Fruit fly (Drosophila melanogaster) whole organism, wandering third instar larva: ENCODE results near the gene CG2681.

Experiments
- Abd-B ChIP-seq: fragments of >200 bp; optimal IDR thresholded peaks from 2 replicates; lab custom pipeline; 2017; ENCODE audit warnings: missing biosample characterization, missing genetic modification characterization
- CG32264 ChIP-seq: fragments of 200-800 bp; sonication (Bioruptor generic); optimal IDR thresholded peaks from 2 replicates; lab custom pipeline; 2016; ENCODE audit warnings: missing biosample characterization, missing genetic modification characterization
- CrebA ChIP-seq: fragments of 200-800 bp; sonication (Bioruptor generic); optimal IDR thresholded peaks from 2 replicates; lab custom pipeline; 2016; ENCODE audit warnings: missing biosample characterization, mild to moderate bottlenecking, missing genetic modification characterization, borderline replicate concordance
- Dif ChIP-seq: fragments of 200-275, 200-300 bp; sonication (Bioruptor generic); optimal IDR thresholded peaks from 2 replicates; lab custom pipeline; 2018; ENCODE audit warnings: missing biosample characterization, missing genetic modification characterization; ENCODE audit not compliant: partially characterized antibody
- GATAd ChIP-seq: sonication (Bioruptor generic); optimal IDR thresholded peaks from 2 replicates; lab custom pipeline; 2016; ENCODE audit warnings: missing biosample characterization, missing genetic modification characterization
- HLH106 ChIP-seq: fragments of 200-800 bp; optimal IDR thresholded peaks from 3 replicates; lab custom pipeline; 2019; ENCODE audit warnings: missing biosample characterization, mild to moderate bottlenecking, missing genetic modification characterization, moderate library complexity
- Hnf4 ChIP-seq: fragments of 200-800 bp; sonication (Bioruptor generic); optimal IDR thresholded peaks from 2 replicates; lab custom pipeline; 2016; ENCODE audit warnings: missing biosample characterization, mild to moderate bottlenecking, missing genetic modification characterization
- Hr78 ChIP-seq: fragments of >200 bp; optimal IDR thresholded peaks from 2 replicates; lab custom pipeline; 2017; ENCODE audit warnings: missing biosample characterization, missing genetic modification characterization
- Mio ChIP-seq: sonication (Bioruptor generic); optimal IDR thresholded peaks from 2 replicates; lab custom pipeline; 2016; ENCODE audit warnings: missing biosample characterization, missing genetic modification characterization
- Myc ChIP-seq: fragments of >200 bp; optimal IDR thresholded peaks from 2 replicates; lab custom pipeline; 2017
- N ChIP-seq: fragments of >200 bp; optimal IDR thresholded peaks from 2 replicates; lab custom pipeline; 2018; ENCODE audit warnings: missing biosample characterization, missing external identifiers, missing genetic modification characterization
- OdsH ChIP-seq: fragments of 200-800 bp; sonication (Bioruptor generic); optimal IDR thresholded peaks from 2 replicates; lab custom pipeline; 2016; ENCODE audit warnings: missing biosample characterization, mild to moderate bottlenecking, missing genetic modification characterization
- Rel ChIP-seq, 2 experiments: fragments of 200-800 bp; sonication (Bioruptor generic) in 1 of 2; optimal IDR thresholded peaks; 2 replicates in 1 of 2; 3 replicates in 1 of 2; lab custom pipeline; 2016 to 2019; ENCODE audit warnings: mild to moderate bottlenecking in 2 of 2, missing biosample characterization in 2 of 2, missing genetic modification characterization in 2 of 2, moderate library complexity in 1 of 2
- Vsx2 ChIP-seq: fragments of 200-300, 225-300 bp; sonication (Bioruptor generic); optimal IDR thresholded peaks from 2 replicates; lab custom pipeline; 2018; ENCODE audit warnings: missing biosample characterization, missing genetic modification characterization; ENCODE audit not compliant: partially characterized antibody
- br ChIP-seq: fragments of 200-800 bp; sonication (Bioruptor generic); optimal IDR thresholded peaks from 2 replicates; lab custom pipeline; 2016; ENCODE audit warnings: missing biosample characterization, missing genetic modification characterization
- brk ChIP-seq: fragments of 200-800 bp; sonication (Bioruptor generic); optimal IDR thresholded peaks from 2 replicates; lab custom pipeline; 2016; ENCODE audit warnings: missing biosample characterization, mild to moderate bottlenecking, missing genetic modification characterization
- dl ChIP-seq, 2 experiments: fragments of 175-275, 200-275 bp in 1 of 2; fragments of 200-275 bp in 1 of 2; sonication (Bioruptor generic); optimal IDR thresholded peaks; lab custom pipeline; 2018; ENCODE audit warnings: mild to moderate bottlenecking in 2 of 2, missing biosample characterization in 2 of 2, missing genetic modification characterization in 2 of 2, moderate library complexity in 2 of 2; ENCODE audit not compliant: partially characterized antibody in 2 of 2, insufficient read depth in 1 of 2
- dmrt93B ChIP-seq: fragments of 200-800 bp; sonication (Bioruptor generic); optimal IDR thresholded peaks from 2 replicates; lab custom pipeline; 2018; ENCODE audit warnings: missing biosample characterization, mild to moderate bottlenecking, missing genetic modification characterization
- dsf ChIP-seq: sonication (Bioruptor generic); optimal IDR thresholded peaks from 2 replicates; lab custom pipeline; 2016; ENCODE audit warnings: missing biosample characterization, missing genetic modification characterization, borderline replicate concordance
- ey ChIP-seq: fragments of 200-800 bp; sonication (Bioruptor generic); optimal IDR thresholded peaks from 2 replicates; lab custom pipeline; 2016; ENCODE audit warnings: missing biosample characterization, missing genetic modification characterization
- foxo ChIP-seq, 2 experiments: fragments of 200-800 bp; sonication (Bioruptor generic); optimal IDR thresholded peaks; 2 replicates in 1 of 2; 3 replicates in 1 of 2; lab custom pipeline; 2016 to 2017; ENCODE audit warnings: missing biosample characterization in 2 of 2, missing genetic modification characterization in 2 of 2
- fru ChIP-seq: fragments of 200-800 bp; sonication (Bioruptor generic); optimal IDR thresholded peaks from 3 replicates; lab custom pipeline; 2016; ENCODE audit warnings: missing biosample characterization, mild to moderate bottlenecking, missing genetic modification characterization
- h ChIP-seq: fragments of 200-800 bp; sonication (Bioruptor generic); optimal IDR thresholded peaks from 3 replicates; lab custom pipeline; 2016; ENCODE audit warnings: missing biosample characterization, mild to moderate bottlenecking, missing genetic modification characterization
- jim ChIP-seq: fragments of 175-275, 200-325 bp; sonication (Bioruptor generic); optimal IDR thresholded peaks from 2 replicates; lab custom pipeline; 2016; ENCODE audit warnings: missing biosample characterization, mild to moderate bottlenecking, missing genetic modification characterization
- lola ChIP-seq: fragments of >200 bp; optimal IDR thresholded peaks from 2 replicates; lab custom pipeline; 2017; ENCODE audit warnings: missing biosample characterization, missing genetic modification characterization
- pan ChIP-seq: fragments of >200 bp; optimal IDR thresholded peaks from 2 replicates; lab custom pipeline; 2017
- psq ChIP-seq: fragments of 200-800 bp; sonication (Bioruptor generic); optimal IDR thresholded peaks from 3 replicates; lab custom pipeline; 2017; ENCODE audit warnings: missing biosample characterization, mild to moderate bottlenecking, missing genetic modification characterization, moderate library complexity
- rgr ChIP-seq: fragments of 200-800 bp; sonication (Bioruptor generic); optimal IDR thresholded peaks from 3 replicates; lab custom pipeline; 2016; ENCODE audit warnings: missing biosample characterization, mild to moderate bottlenecking, missing genetic modification characterization
- sv ChIP-seq: fragments of 200-800 bp; sonication (Bioruptor generic); optimal IDR thresholded peaks from 3 replicates; lab custom pipeline; 2016; ENCODE audit warnings: missing biosample characterization, missing genetic modification characterization
- usp ChIP-seq: fragments of >200 bp; optimal IDR thresholded peaks from 2 replicates; lab custom pipeline; 2017; ENCODE audit warnings: missing biosample characterization, missing genetic modification characterization
- woc ChIP-seq: sonication (Bioruptor generic); optimal IDR thresholded peaks from 2 replicates; lab custom pipeline; 2016; ENCODE audit warnings: missing biosample characterization, mild to moderate bottlenecking, missing genetic modification characterization

CG2681 gene

dm6 chrX:2685022-2685421 is 23.5 kb upstream of the CG2681 start:
- TF ChIP-seq dmrt93B (GFP tag; lab: Kevin White, UChicago) (no peak), Rel (GFP tag; optimal IDR thresholded peaks at IDR 0.05; lab: Kevin White, UChicago) (no peak), Rel (tag; optimal IDR thresholded peaks at IDR 0.05; lab: Kevin White, UChicago) (peak; percentile 55)

dm6 chrX:2685580-2685979 is 22.9 kb upstream of the CG2681 start, which contains the start of gene per:
TSS of gene per (plus strand) at chrX:2685580.
- TF ChIP-seq HLH106 (no peak), Abd-B (GFP tag; lab: Kevin White, UChicago) (no peak), psq (GFP tag; lab: Kevin White, UChicago) (no peak), Mio (no peak)

- TF ChIP-seq foxo (GFP tag; optimal IDR thresholded peaks at IDR 0.05; lab: Kevin White, UChicago) (no peak), lola (GFP tag; lab: Kevin White, UChicago) (no peak), psq (GFP tag; lab: Kevin White, UChicago) (no peak), dl (GFP tag; optimal IDR thresholded peaks at IDR 0.05; lab: Kevin White, UChicago; ENCODE audit: insufficient read depth in 1 of 2, partially characterized antibody in 2 of 2) (no peak), Myc (no peak), GATAd (no peak)
Observed at dm6 chrX:2686930-2687329, 21.6 kb upstream of the CG2681 start.

dm6 chrX:2690376-2690775 is 18.1 kb upstream of the CG2681 start:
- TF ChIP-seq br = no peak
- no peak for TF ChIP-seq Rel (GFP tag; optimal IDR thresholded peaks at IDR 0.05; lab: Kevin White, UChicago)
- no peak for TF ChIP-seq Rel (tag; optimal IDR thresholded peaks at IDR 0.05; lab: Kevin White, UChicago)
- TF ChIP-seq Mio = no peak
- no peak for TF ChIP-seq OdsH (GFP tag; lab: Kevin White, UChicago)
- TF ChIP-seq brk (GFP tag; lab: Kevin White, UChicago) = no peak
- no peak for TF ChIP-seq Myc
- TF ChIP-seq rgr (GFP tag; lab: Kevin White, UChicago) = no peak
- TF ChIP-seq Vsx2 (GFP tag; lab: Kevin White, UChicago) = no peak
- TF ChIP-seq Hnf4 (GFP tag; lab: Kevin White, UChicago) = no peak
- TF ChIP-seq h (GFP tag; lab: Kevin White, UChicago) = no peak
- TF ChIP-seq dmrt93B (GFP tag; lab: Kevin White, UChicago) = no peak
- no peak for TF ChIP-seq CrebA
- no peak for TF ChIP-seq Abd-B (GFP tag; lab: Kevin White, UChicago)
- no peak for TF ChIP-seq usp (GFP tag; lab: Kevin White, UChicago)
- TF ChIP-seq sv (GFP tag; lab: Kevin White, UChicago) = no peak
- TF ChIP-seq woc (GFP tag; lab: Kevin White, UChicago) = no peak
- no peak for TF ChIP-seq CG32264 (GFP tag; lab: Kevin White, UChicago)

- TF ChIP-seq Mio (no peak), brk (GFP tag; lab: Kevin White, UChicago) (no peak), Myc (no peak), ey (GFP tag; lab: Kevin White, UChicago) (no peak), HLH106 (no peak), sv (GFP tag; lab: Kevin White, UChicago) (no peak), psq (GFP tag; lab: Kevin White, UChicago) (no peak), N (GFP tag; lab: Kevin White, UChicago) (no peak), Hr78 (GFP tag; lab: Kevin White, UChicago) (no peak), dsf (GFP tag; lab: Kevin White, UChicago) (no peak), jim (GFP tag; lab: Kevin White, UChicago) (no peak), fru (GFP tag; lab: Kevin White, UChicago) (no peak), pan (lab: Kevin White, UChicago) (no peak), foxo (GFP tag; optimal IDR thresholded peaks at IDR 0.05; lab: Kevin White, UChicago) (no peak), Dif (GFP tag; lab: Kevin White, UChicago) (no peak)
Observed at dm6 chrX:2693786-2694185, 14.7 kb upstream of the CG2681 start, which contains the start of gene dyw. TSS of gene dyw (minus strand) at chrX:2693886.
